Fruit fly (Drosophila melanogaster): ENCODE data around the gene CG34296.

The CG34296 gene

dm6 chr3R:29675333-29675732, 47.0 kb upstream of the CG34296 start, which contains the start of the genes Bub3 and Cap-D2 (continued):
- TF ChIP-seq lz (GFP tag; optimal IDR thresholded peaks at IDR 0.05) (peak; percentile 74), CG10669 (GFP tag; optimal IDR thresholded peaks at IDR 0.05) (no peak), Blimp-1 (GFP tag; optimal IDR thresholded peaks at IDR 0.05) (no peak), CG7368 (GFP tag; optimal IDR thresholded peaks at IDR 0.05) (peak; percentile 31), CG3032 (tag; optimal IDR thresholded peaks at IDR 0.05) (peak; percentile 52), OdsH (GFP tag; optimal IDR thresholded peaks at IDR 0.05) (peak; percentile 75), Hr39 (GFP tag; optimal IDR thresholded peaks at IDR 0.05) (peak; percentile 69), Hr38 (GFP tag; optimal IDR thresholded peaks at IDR 0.05) (no peak), topi (GFP tag; optimal IDR thresholded peaks at IDR 0.05) (peak; percentile 69), CG11762 (GFP tag; optimal IDR thresholded peaks at IDR 0.05; ENCODE audit: insufficient read depth) (peak; percentile 21), CG11902 (GFP tag; optimal IDR thresholded peaks at IDR 0.05) (peak; percentile 38), achi (GFP tag; optimal IDR thresholded peaks at IDR 0.05) (peak; percentile 62), Sox102F (GFP tag; optimal IDR thresholded peaks at IDR 0.05) (peak; percentile 41), CG8119 (GFP tag; IDR thresholded peaks at IDR 0.05) (peak; percentile 47; the same call in 2 of the 3 replicates), esn (GFP tag; optimal IDR thresholded peaks at IDR 0.05) (peak; percentile 76), CG3919 (GFP tag; optimal IDR thresholded peaks at IDR 0.05) (peak; percentile 66)

- no peak for TF ChIP-seq dsx (GFP tag; optimal IDR thresholded peaks at IDR 0.05; ENCODE audit: poor library complexity, severe bottlenecking)
- TF ChIP-seq Blimp-1 (GFP tag; optimal IDR thresholded peaks at IDR 0.05) = no peak
- no peak for TF ChIP-seq CG15336 (GFP tag; IDR thresholded peaks at IDR 0.05)
- no peak for TF ChIP-seq dac (GFP tag; optimal IDR thresholded peaks at IDR 0.05)
- TF ChIP-seq CG3032 (tag; optimal IDR thresholded peaks at IDR 0.05) = no peak
- TF ChIP-seq Sox14 (GFP tag; optimal IDR thresholded peaks at IDR 0.05) = no peak
- TF ChIP-seq achi (GFP tag; optimal IDR thresholded peaks at IDR 0.05) = no peak
- TF ChIP-seq Ets96B (tag; optimal IDR thresholded peaks at IDR 0.05) = no peak
- no peak for TF ChIP-seq CG11762 (GFP tag; optimal IDR thresholded peaks at IDR 0.05; ENCODE audit: insufficient read depth)
- no peak for TF ChIP-seq eg (GFP tag; IDR thresholded peaks at IDR 0.05)
- no peak for TF ChIP-seq CG6163 (GFP tag; IDR thresholded peaks at IDR 0.05)
- TF ChIP-seq fd85E (GFP tag; optimal IDR thresholded peaks at IDR 0.05) = no peak
- no peak for TF ChIP-seq vri (GFP tag; optimal IDR thresholded peaks at IDR 0.05)
- TF ChIP-seq CG8632 (GFP tag; optimal IDR thresholded peaks at IDR 0.05) = no peak
Measured at dm6 chr3R:29681241-29681640, 41.1 kb upstream of the CG34296 start.

dm6 chr3R:29682152-29682600, 40.2 kb upstream of the CG34296 start, which contains the start of the genes CG7582 and Gycalpha99B:
CG7582 (minus strand) TSS chr3R:29682278.
Gycalpha99B (plus strand) TSS chr3R:29682503.
- peak; percentile 14; the same call in 1 of the 3 replicates for TF ChIP-seq eg (GFP tag; IDR thresholded peaks at IDR 0.05)
- TF ChIP-seq CG3032 (tag; optimal IDR thresholded peaks at IDR 0.05) = no peak
- no peak for TF ChIP-seq pdm3 (GFP tag; optimal IDR thresholded peaks at IDR 0.05)
- peak; percentile 6 for TF ChIP-seq dsx (GFP tag; optimal IDR thresholded peaks at IDR 0.05; ENCODE audit: poor library complexity, severe bottlenecking)
- peak; percentile 51 for TF ChIP-seq Sox102F (GFP tag; optimal IDR thresholded peaks at IDR 0.05)
- TF ChIP-seq CG16779 (tag; optimal IDR thresholded peaks at IDR 0.05) = peak; percentile 23
- TF ChIP-seq CG11902 (GFP tag; optimal IDR thresholded peaks at IDR 0.05) = no peak
- peak; percentile 90 for TF ChIP-seq svp (GFP tag)
- peak; percentile 99 for TF ChIP-seq Blimp-1 (GFP tag; optimal IDR thresholded peaks at IDR 0.05)
- no peak for TF ChIP-seq net (GFP tag; optimal IDR thresholded peaks at IDR 0.05)
- peak; percentile 72 for TF ChIP-seq CG6854 (GFP tag; optimal IDR thresholded peaks at IDR 0.05)
- peak; percentile 19 for TF ChIP-seq CG6808 (GFP tag; optimal IDR thresholded peaks at IDR 0.05)
- peak; percentile 73 for TF ChIP-seq CG15336 (GFP tag; IDR thresholded peaks at IDR 0.05)
- TF ChIP-seq CG6276 (GFP tag; optimal IDR thresholded peaks at IDR 0.05) = peak; percentile 42
- TF ChIP-seq Ets21C (GFP tag; optimal IDR thresholded peaks at IDR 0.05) = no peak
- no peak for TF ChIP-seq Sox15 (GFP tag; optimal IDR thresholded peaks at IDR 0.05)
- peak; percentile 63; the same call in 2 of the 3 replicates for TF ChIP-seq CG8119 (GFP tag; IDR thresholded peaks at IDR 0.05)
- TF ChIP-seq Hr38 (GFP tag; optimal IDR thresholded peaks at IDR 0.05) = no peak
- TF ChIP-seq CG6163 (GFP tag; IDR thresholded peaks at IDR 0.05) = peak; percentile 24; the same call in 1 of the 3 replicates
- TF ChIP-seq Eip78C (GFP tag) = peak; percentile 55
- TF ChIP-seq fd85E (GFP tag; optimal IDR thresholded peaks at IDR 0.05) = peak; percentile 5
- peak; percentile 45 for TF ChIP-seq CG1621 (tag; optimal IDR thresholded peaks at IDR 0.05)
- TF ChIP-seq CG10669 (GFP tag; optimal IDR thresholded peaks at IDR 0.05) = no peak
- no peak for TF ChIP-seq Met (GFP tag; optimal IDR thresholded peaks at IDR 0.05)
- peak; percentile 28 for TF ChIP-seq CG3919 (GFP tag; optimal IDR thresholded peaks at IDR 0.05)
